Worm (Caenorhabditis elegans): ENCODE data around the gene Y75B8A.8.

DNA sequence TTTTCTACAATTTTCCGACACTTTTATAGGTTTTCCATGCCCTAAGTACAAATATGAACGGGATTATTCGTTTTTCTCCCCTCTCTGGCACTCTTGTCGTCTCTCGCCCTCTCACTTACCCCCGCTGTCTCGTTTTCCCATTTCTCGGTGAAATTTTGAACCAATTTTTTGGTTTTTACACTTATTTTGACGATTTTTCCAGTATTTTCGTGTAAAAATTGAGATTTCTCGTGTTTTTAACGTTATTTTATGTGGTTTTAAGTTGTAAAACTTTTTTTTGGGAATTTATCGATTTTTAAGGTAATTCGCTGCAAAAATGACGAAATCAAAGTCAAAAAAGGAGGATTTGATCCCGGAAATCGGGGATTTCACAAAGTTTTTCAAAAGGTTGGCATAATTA lies 8.0 kb upstream of the Y75B8A.8 start, which contains the start of gene Y75B8A.7:
- no peak for TF ChIP-seq him-1 (tag; optimal IDR thresholded peaks at IDR 0.05)
- no peak for TF ChIP-seq dao-5 (tag; optimal IDR thresholded peaks at IDR 0.05)
